Fruit fly (Drosophila melanogaster): ENCODE results near the gene Alp11.

Alp11 gene

dm6 chrX:15631465-15631864, 43.9 kb downstream of the Alp11 start (continued):
- TF ChIP-seq ash1 (GFP tag; optimal IDR thresholded peaks at IDR 0.05), result no peak
- peak; percentile 14 for TF ChIP-seq CG9727 (GFP tag; optimal IDR thresholded peaks at IDR 0.05)
- no peak for TF ChIP-seq Kr (GFP tag; optimal IDR thresholded peaks at IDR 0.05)
- TF ChIP-seq CG9876 (GFP tag; optimal IDR thresholded peaks at IDR 0.05), result no peak
- TF ChIP-seq dati (GFP tag; IDR thresholded peaks at IDR 0.05), result no peak
- peak; percentile 38 for TF ChIP-seq CG12769 (tag; optimal IDR thresholded peaks at IDR 0.05)
- TF ChIP-seq HLH54F (GFP tag; optimal IDR thresholded peaks at IDR 0.05), result no peak
- TF ChIP-seq CG17802 (tag; optimal IDR thresholded peaks at IDR 0.05), result no peak
- no peak for TF ChIP-seq chif (GFP tag; optimal IDR thresholded peaks at IDR 0.05)
- TF ChIP-seq CG11560 (tag; IDR thresholded peaks at IDR 0.05), result no peak
- TF ChIP-seq pum (GFP tag; optimal IDR thresholded peaks at IDR 0.05), result no peak
- TF ChIP-seq CG10321 (GFP tag; IDR thresholded peaks at IDR 0.05), result peak; percentile 39; the same call in 1 of the 2 replicates
- TF ChIP-seq Sry-δ (GFP tag; optimal IDR thresholded peaks at IDR 0.05), result no peak
- no peak for TF ChIP-seq CG8290 (GFP tag; optimal IDR thresholded peaks at IDR 0.05)
- TF ChIP-seq CG8290 (tag; optimal IDR thresholded peaks at IDR 0.05), result peak in 1 of 2 experiments; percentile 19
- no peak for TF ChIP-seq amos (GFP tag; IDR thresholded peaks at IDR 0.05; ENCODE audit: partially characterized antibody)
- TF ChIP-seq ara (GFP tag; IDR thresholded peaks at IDR 0.05), result no peak
- TF ChIP-seq aop (GFP tag; IDR thresholded peaks at IDR 0.05), result no peak
- TF ChIP-seq kni (GFP tag; optimal IDR thresholded peaks at IDR 0.05), result no peak
- no peak for TF ChIP-seq bigmax (GFP tag; optimal IDR thresholded peaks at IDR 0.05)
- peak; percentile 69 for TF ChIP-seq CG7372 (GFP tag; IDR thresholded peaks at IDR 0.05)
- TF ChIP-seq CG8281 (tag; optimal IDR thresholded peaks at IDR 0.05), result peak; percentile 53
- peak; percentile 19 for TF ChIP-seq CG11504 (tag; optimal IDR thresholded peaks at IDR 0.05)
- peak; percentile 6 for TF ChIP-seq Abd-B (GFP tag; optimal IDR thresholded peaks at IDR 0.05)
- TF ChIP-seq chinmo (GFP tag; IDR thresholded peaks at IDR 0.05; ENCODE audit: partially characterized antibody), result 0 out of 4 replicates have a peak, but pooled peaks have one; percentile 48
- no peak for TF ChIP-seq kah (GFP tag; optimal IDR thresholded peaks at IDR 0.05)
- TF ChIP-seq CG4707 (GFP tag; optimal IDR thresholded peaks at IDR 0.05), result no peak

DNA sequence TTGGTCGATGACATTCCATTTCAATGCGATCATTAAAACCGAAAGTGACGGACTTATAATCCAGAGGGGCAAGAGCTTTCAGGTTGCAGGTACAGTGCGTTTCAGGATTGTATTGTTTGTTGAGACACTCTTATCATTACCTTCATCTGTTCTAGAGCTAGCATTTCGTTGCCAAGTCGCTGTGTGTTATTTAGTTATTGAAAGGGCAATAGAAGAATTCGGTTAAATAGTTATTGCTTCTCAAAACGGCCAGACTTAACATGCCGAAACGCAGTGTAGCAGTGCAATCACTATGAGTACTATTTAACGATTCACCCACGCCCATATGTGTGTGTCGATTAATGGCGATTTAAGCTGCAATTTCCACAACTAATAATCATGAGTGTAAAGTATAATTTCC, 45.1 kb downstream of the Alp11 start:
- TF ChIP-seq yki (optimal IDR thresholded peaks at IDR 0.05), result no peak
- no peak for TF ChIP-seq Bteb2 (GFP tag; optimal IDR thresholded peaks at IDR 0.05)
- peak in 1 of 2 experiments; percentile 22 for TF ChIP-seq eve (GFP tag; optimal IDR thresholded peaks at IDR 0.05)
- TF ChIP-seq sima (GFP tag; optimal IDR thresholded peaks at IDR 0.05), result no peak
- peak; percentile 85 for TF ChIP-seq Ets65A (GFP tag)
- no peak for TF ChIP-seq CG9797 (GFP tag; optimal IDR thresholded peaks at IDR 0.05)
- no peak for TF ChIP-seq gsb-n (tag; optimal IDR thresholded peaks at IDR 0.05)
- TF ChIP-seq pb (GFP tag; optimal IDR thresholded peaks at IDR 0.05), result no peak
- no peak for TF ChIP-seq fd3F (GFP tag; optimal IDR thresholded peaks at IDR 0.05)
- peak; percentile 16 for TF ChIP-seq fd96Cb (tag; optimal IDR thresholded peaks at IDR 0.05)
- no peak for TF ChIP-seq z (GFP tag; IDR thresholded peaks at IDR 0.05)
- TF ChIP-seq pan (optimal IDR thresholded peaks at IDR 0.05), result no peak
- no peak for TF ChIP-seq pan (GFP tag; optimal IDR thresholded peaks at IDR 0.05 in 1 of 2, IDR thresholded peaks at IDR 0.05 in 1 of 2)
- no peak for TF ChIP-seq CG2116 (GFP tag; optimal IDR thresholded peaks at IDR 0.05)
- TF ChIP-seq CG7786 (GFP tag; optimal IDR thresholded peaks at IDR 0.05), result no peak
- no peak for TF ChIP-seq cato (GFP tag; optimal IDR thresholded peaks at IDR 0.05; ENCODE audit: borderline replicate concordance)
- peak; percentile 35 for TF ChIP-seq Sox102F (GFP tag; optimal IDR thresholded peaks at IDR 0.05)
- no peak for TF ChIP-seq NFAT (GFP tag; IDR thresholded peaks at IDR 0.05)
- no peak for TF ChIP-seq Meics (GFP tag; optimal IDR thresholded peaks at IDR 0.05)
- no peak for TF ChIP-seq Scr (GFP tag; IDR thresholded peaks at IDR 0.05; ENCODE audit: partially characterized antibody)
- TF ChIP-seq croc (GFP tag; conservative IDR thresholded peaks at IDR 0.05), result no peak
- no peak for TF ChIP-seq CG7987 (GFP tag; optimal IDR thresholded peaks at IDR 0.05)
- no peak for TF ChIP-seq YL-1 (GFP tag; optimal IDR thresholded peaks at IDR 0.05)
- no peak for TF ChIP-seq Chrac-16 (GFP tag; optimal IDR thresholded peaks at IDR 0.05)
- no peak for TF ChIP-seq Sin3A (optimal IDR thresholded peaks at IDR 0.05)
- TF ChIP-seq CG18764 (GFP tag; optimal IDR thresholded peaks at IDR 0.05), result no peak
- TF ChIP-seq cas (GFP tag; IDR thresholded peaks at IDR 0.05), result no peak

Measured in whole organism, embryonic.